Worm (Caenorhabditis elegans): ENCODE results near the gene bath-44.

bath-44 gene

DNA sequence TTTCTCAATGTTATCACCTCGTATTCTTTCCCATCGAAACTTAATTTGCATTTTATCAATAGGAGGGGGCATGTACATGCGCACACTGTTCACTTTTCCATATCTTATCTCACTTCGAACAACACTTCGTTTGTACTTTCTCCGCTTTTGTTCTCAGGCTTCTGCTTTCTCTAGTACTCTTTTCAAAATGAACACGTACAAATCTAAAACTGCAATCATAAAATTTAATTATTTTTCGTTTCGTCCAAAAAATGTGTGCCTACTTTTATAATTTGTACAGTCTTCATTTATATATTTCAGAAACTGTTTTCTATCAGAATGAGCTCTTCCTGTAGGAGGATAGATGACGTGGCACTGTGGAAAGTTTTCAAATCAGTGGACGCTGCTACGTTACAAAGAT is 4.0 kb downstream of the bath-44 start, which contains the start of gene C07D10.1:
Gene C07D10.1, plus strand, starts transcription at position 301 of the 400 bp plus-strand sequence.
- TF ChIP-seq tbx-8 (GFP tag; optimal IDR thresholded peaks at IDR 0.05) = no peak
- TF ChIP-seq sptf-1 (tag; optimal IDR thresholded peaks at IDR 0.05) = no peak
- no peak for TF ChIP-seq elt-1 (tag; optimal IDR thresholded peaks at IDR 0.05; ENCODE audit: borderline replicate concordance, insufficient read depth)
- TF ChIP-seq hlh-1 (tag; optimal IDR thresholded peaks at IDR 0.05) = no peak
- TF ChIP-seq ces-1 (GFP tag; optimal IDR thresholded peaks at IDR 0.05) = no peak
- no peak for TF ChIP-seq unc-62 (GFP tag; optimal IDR thresholded peaks at IDR 0.05)
- no peak for TF ChIP-seq nhr-237 (tag; optimal IDR thresholded peaks at IDR 0.05)
- no peak for TF ChIP-seq ceh-83 (GFP tag; optimal IDR thresholded peaks at IDR 0.05)
- no peak for TF ChIP-seq unc-120 (tag; optimal IDR thresholded peaks at IDR 0.05; ENCODE audit: poor library complexity, severe bottlenecking)
- no peak for TF ChIP-seq lsy-2 (tag; optimal IDR thresholded peaks at IDR 0.05)
- no peak for TF ChIP-seq elt-3 (tag; optimal IDR thresholded peaks at IDR 0.05)
- TF ChIP-seq nhr-76 (tag; optimal IDR thresholded peaks at IDR 0.05) = no peak
- no peak for TF ChIP-seq lin-32 (GFP tag; optimal IDR thresholded peaks at IDR 0.05)
- no peak for TF ChIP-seq drap-1 (GFP tag; optimal IDR thresholded peaks at IDR 0.05)
- TF ChIP-seq flh-1 (GFP tag; optimal IDR thresholded peaks at IDR 0.05) = no peak
- no peak for TF ChIP-seq nhr-12 (tag; optimal IDR thresholded peaks at IDR 0.05)
- TF ChIP-seq pha-4 (tag; optimal IDR thresholded peaks at IDR 0.05) = no peak
- TF ChIP-seq nhr-2 (tag; optimal IDR thresholded peaks at IDR 0.05) = no peak
- no peak for TF ChIP-seq ham-2 (GFP tag; optimal IDR thresholded peaks at IDR 0.05)
- no peak for TF ChIP-seq ztf-11 (tag; optimal IDR thresholded peaks at IDR 0.05)

DNA sequence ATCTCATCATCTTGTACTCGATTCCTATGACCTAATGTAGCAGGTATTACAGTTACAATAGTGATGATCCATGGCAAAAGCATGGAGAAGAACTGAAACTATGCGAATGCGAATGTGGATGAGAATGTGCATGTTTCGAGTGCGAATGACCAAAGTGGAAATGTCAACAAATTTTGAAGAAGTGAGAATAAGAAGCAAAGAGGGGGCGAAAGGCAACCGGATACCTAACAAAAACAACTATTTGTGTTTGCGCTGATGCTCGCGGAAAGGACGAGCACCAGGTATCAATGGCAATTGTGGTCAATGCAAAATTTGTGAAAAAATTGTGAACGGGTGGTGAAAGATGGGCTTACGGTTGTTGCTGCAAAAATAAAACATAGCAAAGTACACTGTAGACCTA is 7.9 kb downstream of the bath-44 start, which contains the start of gene nas-7:
Gene nas-7, minus strand, starts transcription at position 101 of the 400 bp plus-strand sequence.
- TF ChIP-seq zip-8 (tag; optimal IDR thresholded peaks at IDR 0.05) = no peak
- TF ChIP-seq tbx-8 (GFP tag; optimal IDR thresholded peaks at IDR 0.05) = no peak
- TF ChIP-seq elt-1 (tag; optimal IDR thresholded peaks at IDR 0.05; ENCODE audit: borderline replicate concordance, insufficient read depth) = no peak
- no peak for TF ChIP-seq hlh-1 (tag; optimal IDR thresholded peaks at IDR 0.05)
- TF ChIP-seq ceh-83 (GFP tag; optimal IDR thresholded peaks at IDR 0.05) = no peak
- no peak for TF ChIP-seq blmp-1 (tag; optimal IDR thresholded peaks at IDR 0.05)

DNA sequence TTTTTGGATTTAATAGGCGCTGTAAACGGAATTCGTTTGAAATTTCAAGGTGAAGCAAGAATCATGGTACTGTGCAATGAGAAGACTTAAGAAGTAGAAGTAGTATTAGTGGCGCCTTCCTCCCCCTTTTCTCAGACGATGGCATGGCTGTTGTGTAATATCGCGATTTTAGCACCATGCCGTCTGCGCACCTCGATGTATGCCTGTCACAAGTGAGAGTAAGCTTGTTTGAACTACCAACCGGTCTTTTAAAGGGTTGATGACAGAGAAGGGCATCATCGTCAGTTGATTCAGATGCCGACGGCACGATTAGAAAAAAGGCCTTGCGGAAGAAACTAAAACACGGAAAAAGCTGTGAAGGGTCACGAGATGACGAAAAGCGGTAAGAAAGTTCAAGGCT is 9.2 kb downstream of the bath-44 start:
- TF ChIP-seq cnd-1 (tag; optimal IDR thresholded peaks at IDR 0.05) (no peak), blmp-1 (tag; optimal IDR thresholded peaks at IDR 0.05) (no peak), nhr-76 (tag; optimal IDR thresholded peaks at IDR 0.05) (no peak)

DNA sequence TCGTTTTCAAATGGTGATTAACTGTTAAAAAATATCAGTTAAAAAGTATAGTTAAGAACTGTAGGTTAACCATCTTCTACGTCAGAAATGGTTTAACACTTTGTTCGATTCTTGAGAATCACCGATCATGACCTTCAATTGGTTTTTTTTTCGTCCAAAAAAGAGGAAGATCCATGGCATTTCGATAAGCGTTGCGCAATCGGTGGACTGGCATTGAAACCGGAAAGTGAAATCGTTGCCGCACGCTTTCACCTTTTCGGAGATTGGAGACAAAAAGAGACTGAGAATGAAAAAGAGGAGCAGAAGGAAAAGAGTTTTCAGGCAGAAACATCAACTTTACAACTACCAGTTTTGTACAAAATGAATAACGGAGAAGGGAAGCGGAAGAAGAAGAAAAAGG is 10.5 kb downstream of the bath-44 start:
- TF ChIP-seq ham-2 (GFP tag; optimal IDR thresholded peaks at IDR 0.05) = peak; percentile 24
- no peak for TF ChIP-seq unc-39 (tag; optimal IDR thresholded peaks at IDR 0.05)
- TF ChIP-seq flh-1 (GFP tag; optimal IDR thresholded peaks at IDR 0.05) = no peak
- peak; percentile 89 for TF ChIP-seq blmp-1 (tag; optimal IDR thresholded peaks at IDR 0.05)
- TF ChIP-seq zip-8 (tag; optimal IDR thresholded peaks at IDR 0.05) = peak; percentile 68
- TF ChIP-seq lsy-2 (tag; optimal IDR thresholded peaks at IDR 0.05) = no peak
- TF ChIP-seq pha-4 (tag; optimal IDR thresholded peaks at IDR 0.05) = no peak
- TF ChIP-seq ces-1 (GFP tag; optimal IDR thresholded peaks at IDR 0.05) = no peak
- TF ChIP-seq lin-13 (tag; optimal IDR thresholded peaks at IDR 0.05) = no peak

DNA sequence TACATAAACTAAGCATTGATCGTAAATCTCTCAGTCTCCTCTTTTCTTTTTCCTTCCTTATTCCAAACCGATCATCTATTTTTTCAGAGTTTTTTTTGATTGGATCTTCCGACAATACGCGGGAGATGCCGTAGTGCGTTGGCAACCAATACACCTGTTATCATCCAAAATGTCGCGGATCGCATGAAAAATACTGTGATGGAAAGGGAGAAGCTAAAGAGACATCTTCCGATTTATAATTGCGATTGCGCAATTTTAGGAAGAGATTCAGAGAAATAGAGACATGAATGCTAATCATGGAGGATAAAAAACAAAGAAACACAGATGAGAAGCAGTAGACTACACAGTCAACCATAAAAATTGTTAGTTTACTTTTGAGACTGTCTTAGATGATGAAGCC is 11.7 kb downstream of the bath-44 start:
- TF ChIP-seq nhr-28 (tag; optimal IDR thresholded peaks at IDR 0.05) = no peak
- TF ChIP-seq zip-8 (tag; optimal IDR thresholded peaks at IDR 0.05) = peak; percentile 28

DNA sequence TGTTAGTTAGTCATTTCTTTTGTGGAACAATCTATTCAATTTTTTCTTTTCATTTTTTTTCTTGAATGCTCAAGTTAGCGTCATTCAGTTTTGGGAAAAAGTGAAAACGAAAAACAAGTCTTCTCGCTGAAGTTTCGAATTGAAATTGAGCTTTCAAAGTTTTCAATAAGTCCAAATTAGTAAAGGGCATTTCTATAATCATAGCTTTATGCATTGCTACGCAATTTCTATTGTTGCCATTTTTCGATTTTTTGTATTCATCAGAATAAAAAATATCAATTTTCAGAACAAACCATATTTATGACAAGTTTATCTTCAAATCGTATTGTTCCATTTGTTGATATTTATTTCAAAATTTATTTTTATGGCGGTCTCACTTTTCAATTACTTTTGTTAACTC is 13.4 kb downstream of the bath-44 start, which contains the start of gene srd-55:
Gene srd-55, plus strand, starts transcription at position 301 of the 400 bp plus-strand sequence.
- TF ChIP-seq ces-1 (GFP tag; optimal IDR thresholded peaks at IDR 0.05) = no peak
- TF ChIP-seq sptf-1 (tag; optimal IDR thresholded peaks at IDR 0.05) = no peak
- no peak for TF ChIP-seq unc-39 (tag; optimal IDR thresholded peaks at IDR 0.05)
- TF ChIP-seq ceh-43 (GFP tag; optimal IDR thresholded peaks at IDR 0.05) = no peak
- no peak for TF ChIP-seq blmp-1 (tag; optimal IDR thresholded peaks at IDR 0.05)
- no peak for TF ChIP-seq ham-2 (GFP tag; optimal IDR thresholded peaks at IDR 0.05)
- TF ChIP-seq hlh-1 (tag; optimal IDR thresholded peaks at IDR 0.05) = no peak

DNA sequence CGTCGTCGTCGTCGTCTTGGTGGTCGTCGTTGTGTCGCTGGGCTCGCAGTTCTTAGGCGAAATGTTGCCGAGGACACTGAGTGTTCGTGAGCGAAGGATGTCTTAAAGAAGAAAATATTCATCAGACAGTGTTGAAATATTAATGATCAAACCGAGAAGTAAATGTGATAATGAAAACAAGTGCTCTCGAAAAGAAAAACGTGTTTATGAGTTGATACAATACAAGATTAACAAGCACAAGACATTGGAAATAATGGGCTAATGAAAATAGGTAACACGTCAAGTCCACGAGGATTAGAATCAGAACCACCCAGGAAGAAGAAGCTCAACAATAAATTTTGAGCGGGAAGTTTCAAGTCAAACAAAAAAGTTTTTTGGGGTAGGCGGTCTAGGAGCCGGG is 17.2 kb downstream of the bath-44 start, which contains the start of gene K02A2.5:
Gene K02A2.5, minus strand, starts transcription at position 101 of the 400 bp plus-strand sequence.
- TF ChIP-seq ceh-83 (GFP tag; optimal IDR thresholded peaks at IDR 0.05) (no peak), ceh-43 (GFP tag; optimal IDR thresholded peaks at IDR 0.05) (no peak)

Measured in whole organism, mixed stage, embryonic.